Worm (Caenorhabditis elegans): Measurements from ENCODE around the gene alh-9.

DNA sequence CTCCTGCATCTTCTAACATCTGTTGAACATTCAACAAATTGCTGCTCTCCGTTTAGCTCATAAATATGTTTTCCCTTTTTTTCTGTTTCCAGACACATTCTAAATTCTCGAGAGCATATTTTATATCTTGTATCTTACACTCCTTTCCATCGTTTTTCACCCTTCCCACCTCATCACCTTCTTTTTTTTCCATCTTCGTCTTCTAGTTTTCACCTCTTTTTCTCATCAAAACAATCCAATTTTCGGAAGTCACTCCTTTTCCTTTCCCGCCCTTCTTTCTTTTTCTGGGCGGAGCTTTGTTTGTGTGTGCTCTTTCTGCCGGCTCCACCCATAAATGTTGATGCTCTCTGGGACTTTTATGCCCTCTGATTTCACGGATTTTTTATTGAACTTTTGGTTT, 33.0 kb upstream of the alh-9 start:
- no peak for TF ChIP-seq flt-1 (GFP tag; IDR thresholded peaks at IDR 0.05)
- TF ChIP-seq ama-1 (optimal IDR thresholded peaks at IDR 0.05), result no peak
- no peak for TF ChIP-seq tbx-11 (GFP tag; IDR thresholded peaks at IDR 0.05)
- TF ChIP-seq F13C5.2 (tag; optimal IDR thresholded peaks at IDR 0.05), result no peak
- TF ChIP-seq hmg-4 (GFP tag; optimal IDR thresholded peaks at IDR 0.05), result no peak
- TF ChIP-seq hnd-1 (tag; optimal IDR thresholded peaks at IDR 0.05), result no peak
- no peak for TF ChIP-seq aly-1 (tag; optimal IDR thresholded peaks at IDR 0.05)
- no peak for TF ChIP-seq tra-4 (tag; optimal IDR thresholded peaks at IDR 0.05)
- no peak for TF ChIP-seq tbx-37 (GFP tag; conservative IDR thresholded peaks at IDR 0.05)
- no peak for TF ChIP-seq scrt-1 (GFP tag; IDR thresholded peaks at IDR 0.05)
- TF ChIP-seq sea-1 (GFP tag; conservative IDR thresholded peaks at IDR 0.05), result no peak
- no peak for TF ChIP-seq hmbx-1 (tag; optimal IDR thresholded peaks at IDR 0.05)

All from whole organism, early embryonic.